Fruit fly (Drosophila melanogaster): ENCODE data around the gene CG6724.
A peak's percentile ranks its signal among the peaks of the same experiment; 100 is the strongest.

Gene CG6724

dm6 chr2L:10769708-10770107 lies at the start of gene CG6724:
CG6724 (minus strand) TSS chr2L:10769952.
- TF ChIP-seq CG8301 (tag; optimal IDR thresholded peaks at IDR 0.05), result no peak
- no peak for TF ChIP-seq Pif1B (GFP tag; optimal IDR thresholded peaks at IDR 0.05)
- TF ChIP-seq CG12605 (GFP tag; IDR thresholded peaks at IDR 0.05), result no peak
- no peak for TF ChIP-seq Pif1A (GFP tag; optimal IDR thresholded peaks at IDR 0.05)
- TF ChIP-seq CG15710 (tag; optimal IDR thresholded peaks at IDR 0.05), result no peak
- no peak for TF ChIP-seq CG13204 (GFP tag; optimal IDR thresholded peaks at IDR 0.05)

dm6 chr2L:10818807-10819206 lies 49.1 kb upstream of the CG6724 start, which contains the start of gene CG6508:
CG6508 (plus strand) TSS chr2L:10819107.
- TF ChIP-seq EcR (GFP tag; optimal IDR thresholded peaks at IDR 0.05) (no peak), gl (tag; optimal IDR thresholded peaks at IDR 0.05) (no peak), Pif1A (GFP tag; optimal IDR thresholded peaks at IDR 0.05) (no peak), CG17806 (tag; optimal IDR thresholded peaks at IDR 0.05) (no peak), CG4496 (GFP tag; IDR thresholded peaks at IDR 0.05) (no peak), rn (GFP tag; IDR thresholded peaks at IDR 0.05) (no peak), CG10348 (GFP tag; IDR thresholded peaks at IDR 0.05) (no peak), D1 (tag; optimal IDR thresholded peaks at IDR 0.05) (no peak), Pif1B (GFP tag; optimal IDR thresholded peaks at IDR 0.05) (no peak), CG15710 (tag; optimal IDR thresholded peaks at IDR 0.05) (no peak), CG13204 (GFP tag; optimal IDR thresholded peaks at IDR 0.05) (no peak), CG12605 (GFP tag; IDR thresholded peaks at IDR 0.05) (no peak), CG34367 (tag; optimal IDR thresholded peaks at IDR 0.05) (no peak), fd96Ca (GFP tag; IDR thresholded peaks at IDR 0.05) (no peak), CG9948 (tag; optimal IDR thresholded peaks at IDR 0.05) (no peak), CG8301 (tag; optimal IDR thresholded peaks at IDR 0.05) (no peak), Ets98B (GFP tag; IDR thresholded peaks at IDR 0.05) (no peak), CG14655 (GFP tag; optimal IDR thresholded peaks at IDR 0.05) (no peak), CG8159 (tag; optimal IDR thresholded peaks at IDR 0.05) (no peak)

DNA sequence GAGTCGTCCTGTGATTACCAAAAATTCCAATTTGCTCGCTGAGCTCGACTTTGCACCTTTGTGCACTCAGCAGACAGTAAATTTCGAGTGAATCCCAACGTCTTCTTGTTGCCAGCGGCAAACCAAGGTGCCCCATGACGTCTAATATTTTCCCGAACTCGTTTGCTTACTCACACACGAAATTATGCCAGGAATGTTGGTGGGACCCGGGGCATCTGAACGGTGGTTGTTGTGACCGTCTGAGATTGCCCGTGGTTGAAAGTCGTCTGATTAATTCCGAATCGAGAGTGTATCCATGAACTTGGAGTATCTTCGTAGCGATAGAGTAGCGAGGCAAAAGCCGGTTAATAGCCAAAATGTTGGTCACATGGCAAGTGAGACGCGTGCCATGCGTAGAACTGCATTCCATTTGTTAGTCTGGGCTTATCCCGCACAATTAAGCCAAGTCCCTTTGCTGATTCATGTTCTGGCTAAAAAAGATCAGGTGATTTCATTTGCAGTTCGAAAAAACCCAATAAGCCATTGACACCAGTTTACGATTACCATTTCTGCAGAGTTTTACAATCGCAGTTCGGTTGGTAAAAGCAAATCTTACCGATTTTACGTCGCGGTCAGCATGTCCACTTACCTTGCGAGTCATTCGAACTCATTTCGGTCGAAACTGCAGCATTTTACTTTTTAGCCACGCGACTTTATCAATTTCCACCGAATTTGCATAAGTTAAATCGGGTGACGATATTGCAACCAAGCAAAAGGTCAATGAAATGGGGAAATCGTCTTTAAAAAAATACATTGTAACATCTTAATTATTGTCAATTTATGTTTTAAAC lies 32.4 kb upstream of the CG6724 start:
- TF ChIP-seq CG14655 (GFP tag; optimal IDR thresholded peaks at IDR 0.05), result no peak
- TF ChIP-seq D1 (tag; optimal IDR thresholded peaks at IDR 0.05), result no peak
- TF ChIP-seq CG12605 (GFP tag; IDR thresholded peaks at IDR 0.05), result no peak
- no peak for TF ChIP-seq CG4496 (GFP tag; IDR thresholded peaks at IDR 0.05)
- no peak for TF ChIP-seq Pif1A (GFP tag; optimal IDR thresholded peaks at IDR 0.05)
- no peak for TF ChIP-seq CG17806 (tag; optimal IDR thresholded peaks at IDR 0.05)
- TF ChIP-seq Ets98B (GFP tag; IDR thresholded peaks at IDR 0.05), result no peak
- TF ChIP-seq CG10348 (GFP tag; IDR thresholded peaks at IDR 0.05), result no peak
- TF ChIP-seq Pif1B (GFP tag; optimal IDR thresholded peaks at IDR 0.05), result no peak
- TF ChIP-seq gl (tag; optimal IDR thresholded peaks at IDR 0.05), result no peak
- TF ChIP-seq CG13204 (GFP tag; optimal IDR thresholded peaks at IDR 0.05), result no peak
- no peak for TF ChIP-seq CG8301 (tag; optimal IDR thresholded peaks at IDR 0.05)
- no peak for TF ChIP-seq CG34367 (tag; optimal IDR thresholded peaks at IDR 0.05)
- no peak for TF ChIP-seq rn (GFP tag; IDR thresholded peaks at IDR 0.05)
- no peak for TF ChIP-seq CG32121 (GFP tag; IDR thresholded peaks at IDR 0.05)
- no peak for TF ChIP-seq Snoo (tag; optimal IDR thresholded peaks at IDR 0.05)
- no peak for TF ChIP-seq CG8159 (tag; optimal IDR thresholded peaks at IDR 0.05)
- TF ChIP-seq EcR (GFP tag; optimal IDR thresholded peaks at IDR 0.05), result no peak
- TF ChIP-seq CG9948 (tag; optimal IDR thresholded peaks at IDR 0.05), result no peak
- TF ChIP-seq CG15710 (tag; optimal IDR thresholded peaks at IDR 0.05), result no peak

dm6 chr2L:10800877-10801719 lies 31.3 kb upstream of the CG6724 start, which contains the start of gene CG31869:
CG31869 (minus strand) TSS chr2L:10801109.
- no peak for TF ChIP-seq CG12605 (GFP tag; IDR thresholded peaks at IDR 0.05)
- peak; percentile 19 for TF ChIP-seq Pif1B (GFP tag; optimal IDR thresholded peaks at IDR 0.05)
- no peak for TF ChIP-seq CG8301 (tag; optimal IDR thresholded peaks at IDR 0.05)
- peak; percentile 63; the same call in 2 of the 3 replicates for TF ChIP-seq CG4496 (GFP tag; IDR thresholded peaks at IDR 0.05)
- TF ChIP-seq CG14655 (GFP tag; optimal IDR thresholded peaks at IDR 0.05), result peak; percentile 11
- TF ChIP-seq D1 (tag; optimal IDR thresholded peaks at IDR 0.05), result no peak
- TF ChIP-seq EcR (GFP tag; optimal IDR thresholded peaks at IDR 0.05), result no peak
- peak; percentile 63; the same call in 1 of the 3 replicates for TF ChIP-seq fd96Ca (GFP tag; IDR thresholded peaks at IDR 0.05)
- peak; percentile 10 for TF ChIP-seq CG34367 (tag; optimal IDR thresholded peaks at IDR 0.05)
- TF ChIP-seq Ets98B (GFP tag; IDR thresholded peaks at IDR 0.05), result peak; percentile 43; the same call in 1 of the 2 replicates
- TF ChIP-seq CG32121 (GFP tag; IDR thresholded peaks at IDR 0.05), result peak; percentile 52
- TF ChIP-seq CG8159 (tag; optimal IDR thresholded peaks at IDR 0.05), result peak; percentile 6
- TF ChIP-seq CG13204 (GFP tag; optimal IDR thresholded peaks at IDR 0.05), result peak; percentile 78
- no peak for TF ChIP-seq CG10348 (GFP tag; IDR thresholded peaks at IDR 0.05)
- TF ChIP-seq gl (tag; optimal IDR thresholded peaks at IDR 0.05), result peak; percentile 4
- TF ChIP-seq rn (GFP tag; IDR thresholded peaks at IDR 0.05), result 0 out of 2 replicates have a peak, but pooled peaks have one; percentile 14
- TF ChIP-seq CG9948 (tag; optimal IDR thresholded peaks at IDR 0.05), result peak; percentile 7
- no peak for TF ChIP-seq CG15710 (tag; optimal IDR thresholded peaks at IDR 0.05)
- TF ChIP-seq CG17806 (tag; optimal IDR thresholded peaks at IDR 0.05), result peak; percentile 7
- peak; percentile 30 for TF ChIP-seq Pif1A (GFP tag; optimal IDR thresholded peaks at IDR 0.05)
- TF ChIP-seq Snoo (tag; optimal IDR thresholded peaks at IDR 0.05), result no peak

DNA sequence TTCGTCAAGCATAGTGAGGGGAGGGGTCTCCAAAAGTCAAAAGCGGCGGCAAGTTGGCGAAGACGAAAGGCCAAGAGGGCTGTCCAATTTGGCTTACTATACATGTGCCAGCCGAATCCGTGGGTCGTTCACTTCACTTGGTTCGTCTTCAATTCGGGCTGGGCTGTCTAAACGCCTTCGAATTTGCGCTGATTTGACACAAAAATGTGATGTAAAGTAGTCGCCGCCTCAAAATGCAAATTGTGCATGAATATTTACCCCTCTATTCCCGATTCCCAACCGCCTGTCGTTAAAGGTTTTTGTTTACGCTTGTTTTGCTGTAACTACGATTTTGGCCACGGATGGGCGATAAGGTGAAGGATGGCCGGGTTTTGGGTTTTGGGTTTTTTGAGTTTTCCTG lies 26.0 kb upstream of the CG6724 start:
- no peak for TF ChIP-seq EcR (GFP tag; optimal IDR thresholded peaks at IDR 0.05)
- TF ChIP-seq CG14655 (GFP tag; optimal IDR thresholded peaks at IDR 0.05), result no peak

All from whole organism, pupa.